Fruit fly (Drosophila melanogaster): ENCODE data around the gene wit.

wit gene

dm6 chr3L:4115701-4116100, 44.2 kb upstream of the wit start:
- TF ChIP-seq Snoo (tag; optimal IDR thresholded peaks at IDR 0.05) (no peak), CG15710 (tag; optimal IDR thresholded peaks at IDR 0.05) (no peak), CG32121 (GFP tag; IDR thresholded peaks at IDR 0.05) (no peak), rn (GFP tag; IDR thresholded peaks at IDR 0.05) (no peak), CG8301 (tag; optimal IDR thresholded peaks at IDR 0.05) (no peak), D1 (tag; optimal IDR thresholded peaks at IDR 0.05) (no peak), CG4496 (GFP tag; IDR thresholded peaks at IDR 0.05) (no peak), gl (tag; optimal IDR thresholded peaks at IDR 0.05) (no peak), CG12605 (GFP tag; IDR thresholded peaks at IDR 0.05) (no peak), CG10348 (GFP tag; IDR thresholded peaks at IDR 0.05) (no peak), CG8159 (tag; optimal IDR thresholded peaks at IDR 0.05) (no peak), CG13204 (GFP tag; optimal IDR thresholded peaks at IDR 0.05) (no peak)

- TF ChIP-seq CG12605 (GFP tag; IDR thresholded peaks at IDR 0.05), result no peak
- no peak for TF ChIP-seq CG32121 (GFP tag; IDR thresholded peaks at IDR 0.05)
- no peak for TF ChIP-seq Snoo (tag; optimal IDR thresholded peaks at IDR 0.05)
- no peak for TF ChIP-seq CG4496 (GFP tag; IDR thresholded peaks at IDR 0.05)
- TF ChIP-seq EcR (GFP tag; optimal IDR thresholded peaks at IDR 0.05), result no peak
- TF ChIP-seq Pif1B (GFP tag; optimal IDR thresholded peaks at IDR 0.05), result no peak
- TF ChIP-seq CG8159 (tag; optimal IDR thresholded peaks at IDR 0.05), result no peak
- TF ChIP-seq D1 (tag; optimal IDR thresholded peaks at IDR 0.05), result no peak
Measured at dm6 chr3L:4115107-4115506, 43.6 kb upstream of the wit start.

dm6 chr3L:4113998-4114397, 42.5 kb upstream of the wit start:
- TF ChIP-seq CG15710 (tag; optimal IDR thresholded peaks at IDR 0.05) (no peak), D1 (tag; optimal IDR thresholded peaks at IDR 0.05) (no peak), Pif1B (GFP tag; optimal IDR thresholded peaks at IDR 0.05) (no peak), CG32121 (GFP tag; IDR thresholded peaks at IDR 0.05) (no peak), CG9948 (tag; optimal IDR thresholded peaks at IDR 0.05) (no peak), CG12605 (GFP tag; IDR thresholded peaks at IDR 0.05) (no peak), gl (tag; optimal IDR thresholded peaks at IDR 0.05) (no peak), CG8301 (tag; optimal IDR thresholded peaks at IDR 0.05) (no peak), fd96Ca (GFP tag; IDR thresholded peaks at IDR 0.05) (no peak), CG34367 (tag; optimal IDR thresholded peaks at IDR 0.05) (no peak), CG4496 (GFP tag; IDR thresholded peaks at IDR 0.05) (no peak), CG14655 (GFP tag; optimal IDR thresholded peaks at IDR 0.05) (no peak), Pif1A (GFP tag; optimal IDR thresholded peaks at IDR 0.05) (no peak), Snoo (tag; optimal IDR thresholded peaks at IDR 0.05) (no peak), Ets98B (GFP tag; IDR thresholded peaks at IDR 0.05) (no peak), EcR (GFP tag; optimal IDR thresholded peaks at IDR 0.05) (no peak), CG8159 (tag; optimal IDR thresholded peaks at IDR 0.05) (no peak), CG13204 (GFP tag; optimal IDR thresholded peaks at IDR 0.05) (no peak), rn (GFP tag; IDR thresholded peaks at IDR 0.05) (no peak)

dm6 chr3L:4110212-4110611, 38.7 kb upstream of the wit start:
- TF ChIP-seq gl (tag; optimal IDR thresholded peaks at IDR 0.05), result no peak
- no peak for TF ChIP-seq Snoo (tag; optimal IDR thresholded peaks at IDR 0.05)
- TF ChIP-seq CG15710 (tag; optimal IDR thresholded peaks at IDR 0.05), result no peak
- TF ChIP-seq CG14655 (GFP tag; optimal IDR thresholded peaks at IDR 0.05), result no peak
- peak; percentile 92 for TF ChIP-seq EcR (GFP tag; optimal IDR thresholded peaks at IDR 0.05)

- TF ChIP-seq EcR (GFP tag; optimal IDR thresholded peaks at IDR 0.05) (no peak), fd96Ca (GFP tag; IDR thresholded peaks at IDR 0.05) (peak; percentile 55; the same call in 1 of the 3 replicates), CG17806 (tag; optimal IDR thresholded peaks at IDR 0.05) (peak; percentile 31), CG4496 (GFP tag; IDR thresholded peaks at IDR 0.05) (peak; percentile 59; the same call in 1 of the 3 replicates), CG13204 (GFP tag; optimal IDR thresholded peaks at IDR 0.05) (peak; percentile 39), CG14655 (GFP tag; optimal IDR thresholded peaks at IDR 0.05) (peak; percentile 79), rn (GFP tag; IDR thresholded peaks at IDR 0.05) (no peak), CG32121 (GFP tag; IDR thresholded peaks at IDR 0.05) (peak; percentile 48), Pif1A (GFP tag; optimal IDR thresholded peaks at IDR 0.05) (peak; percentile 81), CG9948 (tag; optimal IDR thresholded peaks at IDR 0.05) (peak; percentile 63), CG8159 (tag; optimal IDR thresholded peaks at IDR 0.05) (peak; percentile 66), CG15710 (tag; optimal IDR thresholded peaks at IDR 0.05) (peak; percentile 69), Ets98B (GFP tag; IDR thresholded peaks at IDR 0.05) (peak; percentile 61), CG10348 (GFP tag; IDR thresholded peaks at IDR 0.05) (no peak), CG12605 (GFP tag; IDR thresholded peaks at IDR 0.05) (no peak), CG34367 (tag; optimal IDR thresholded peaks at IDR 0.05) (peak; percentile 41), gl (tag; optimal IDR thresholded peaks at IDR 0.05) (peak; percentile 15), CG8301 (tag; optimal IDR thresholded peaks at IDR 0.05) (peak; percentile 79), D1 (tag; optimal IDR thresholded peaks at IDR 0.05) (no peak), Snoo (tag; optimal IDR thresholded peaks at IDR 0.05) (peak; percentile 58), Pif1B (GFP tag; optimal IDR thresholded peaks at IDR 0.05) (peak; percentile 41)
Measured at dm6 chr3L:4108844-4109494, 37.5 kb upstream of the wit start.

- TF ChIP-seq CG4496 (GFP tag; IDR thresholded peaks at IDR 0.05) (no peak), CG13204 (GFP tag; optimal IDR thresholded peaks at IDR 0.05) (peak; percentile 17), CG32121 (GFP tag; IDR thresholded peaks at IDR 0.05) (peak; percentile 22; the same call in 1 of the 2 replicates)
Measured at dm6 chr3L:4108072-4108843, 36.7 kb upstream of the wit start, which contains the start of gene Ack. Gene Ack (plus strand): TSS chr3L:4108186.

Measured in whole organism, pupa.